Fruit fly (Drosophila melanogaster) whole organism, wandering third instar larva: ENCODE data around the gene Taf3.

Experiments used
- Abd-B ChIP-seq: fragments of >200 bp; optimal IDR thresholded peaks from 2 replicates; lab custom pipeline; 2017; ENCODE audit warnings: missing biosample characterization, missing genetic modification characterization
- CG32264 ChIP-seq: fragments of 200-800 bp; sonication (Bioruptor generic); optimal IDR thresholded peaks from 2 replicates; lab custom pipeline; 2016; ENCODE audit warnings: missing biosample characterization, missing genetic modification characterization
- CG9705 ChIP-seq: fragments of 200-800 bp; sonication (Bioruptor generic); optimal IDR thresholded peaks from 2 replicates; lab custom pipeline; 2018; ENCODE audit warnings: missing biosample characterization, mild to moderate bottlenecking, missing genetic modification characterization
- CrebA ChIP-seq: fragments of 200-800 bp; sonication (Bioruptor generic); optimal IDR thresholded peaks from 2 replicates; lab custom pipeline; 2016; ENCODE audit warnings: missing biosample characterization, mild to moderate bottlenecking, missing genetic modification characterization, borderline replicate concordance
- Dfd ChIP-seq: fragments of >200 bp; optimal IDR thresholded peaks from 2 replicates; lab custom pipeline; 2017; ENCODE audit warnings: missing biosample characterization, missing genetic modification characterization
- Dif ChIP-seq: fragments of 200-275, 200-300 bp; sonication (Bioruptor generic); optimal IDR thresholded peaks from 2 replicates; lab custom pipeline; 2018; ENCODE audit warnings: missing biosample characterization, missing genetic modification characterization; ENCODE audit not compliant: partially characterized antibody
- GATAd ChIP-seq: sonication (Bioruptor generic); optimal IDR thresholded peaks from 2 replicates; lab custom pipeline; 2016; ENCODE audit warnings: missing biosample characterization, missing genetic modification characterization
- HLH106 ChIP-seq: fragments of 200-800 bp; optimal IDR thresholded peaks from 3 replicates; lab custom pipeline; 2019; ENCODE audit warnings: missing biosample characterization, mild to moderate bottlenecking, missing genetic modification characterization, moderate library complexity
- Hnf4 ChIP-seq: fragments of 200-800 bp; sonication (Bioruptor generic); optimal IDR thresholded peaks from 2 replicates; lab custom pipeline; 2016; ENCODE audit warnings: missing biosample characterization, mild to moderate bottlenecking, missing genetic modification characterization
- Hr78 ChIP-seq: fragments of >200 bp; optimal IDR thresholded peaks from 2 replicates; lab custom pipeline; 2017; ENCODE audit warnings: missing biosample characterization, missing genetic modification characterization
- Hr83 ChIP-seq: fragments of 200-300 bp; sonication (Bioruptor generic); optimal IDR thresholded peaks from 2 replicates; lab custom pipeline; 2016; ENCODE audit warnings: missing biosample characterization, mild to moderate bottlenecking, missing genetic modification characterization, moderate library complexity; ENCODE audit not compliant: poor library complexity, severe bottlenecking
- Jra ChIP-seq: sonication (Bioruptor generic); optimal IDR thresholded peaks from 2 replicates; lab custom pipeline; 2016; ENCODE audit warnings: missing biosample characterization, missing genetic modification characterization
- Mio ChIP-seq: sonication (Bioruptor generic); optimal IDR thresholded peaks from 2 replicates; lab custom pipeline; 2016; ENCODE audit warnings: missing biosample characterization, missing genetic modification characterization
- Myc ChIP-seq: fragments of >200 bp; optimal IDR thresholded peaks from 2 replicates; lab custom pipeline; 2017
- N ChIP-seq: fragments of >200 bp; optimal IDR thresholded peaks from 2 replicates; lab custom pipeline; 2018; ENCODE audit warnings: missing biosample characterization, missing external identifiers, missing genetic modification characterization
- OdsH ChIP-seq: fragments of 200-800 bp; sonication (Bioruptor generic); optimal IDR thresholded peaks from 2 replicates; lab custom pipeline; 2016; ENCODE audit warnings: missing biosample characterization, mild to moderate bottlenecking, missing genetic modification characterization
- Rel ChIP-seq, 2 experiments: fragments of 200-800 bp; sonication (Bioruptor generic) in 1 of 2; optimal IDR thresholded peaks; 2 replicates in 1 of 2; 3 replicates in 1 of 2; lab custom pipeline; 2016 to 2019; ENCODE audit warnings: mild to moderate bottlenecking in 2 of 2, missing biosample characterization in 2 of 2, missing genetic modification characterization in 2 of 2, moderate library complexity in 1 of 2
- Sp1 ChIP-seq: fragments of 200-800 bp; sonication (Bioruptor generic); optimal IDR thresholded peaks from 3 replicates; lab custom pipeline; 2019; ENCODE audit warnings: missing biosample characterization, mild to moderate bottlenecking, missing genetic modification characterization, moderate library complexity
- Vsx2 ChIP-seq: fragments of 200-300, 225-300 bp; sonication (Bioruptor generic); optimal IDR thresholded peaks from 2 replicates; lab custom pipeline; 2018; ENCODE audit warnings: missing biosample characterization, missing genetic modification characterization; ENCODE audit not compliant: partially characterized antibody
- br ChIP-seq: fragments of 200-800 bp; sonication (Bioruptor generic); optimal IDR thresholded peaks from 2 replicates; lab custom pipeline; 2016; ENCODE audit warnings: missing biosample characterization, missing genetic modification characterization
- brk ChIP-seq: fragments of 200-800 bp; sonication (Bioruptor generic); optimal IDR thresholded peaks from 2 replicates; lab custom pipeline; 2016; ENCODE audit warnings: missing biosample characterization, mild to moderate bottlenecking, missing genetic modification characterization
- dl ChIP-seq, 2 experiments: fragments of 175-275, 200-275 bp in 1 of 2; fragments of 200-275 bp in 1 of 2; sonication (Bioruptor generic); optimal IDR thresholded peaks; lab custom pipeline; 2018; ENCODE audit warnings: mild to moderate bottlenecking in 2 of 2, missing biosample characterization in 2 of 2, missing genetic modification characterization in 2 of 2, moderate library complexity in 2 of 2; ENCODE audit not compliant: partially characterized antibody in 2 of 2, insufficient read depth in 1 of 2
- dmrt93B ChIP-seq: fragments of 200-800 bp; sonication (Bioruptor generic); optimal IDR thresholded peaks from 2 replicates; lab custom pipeline; 2018; ENCODE audit warnings: missing biosample characterization, mild to moderate bottlenecking, missing genetic modification characterization
- dsf ChIP-seq: sonication (Bioruptor generic); optimal IDR thresholded peaks from 2 replicates; lab custom pipeline; 2016; ENCODE audit warnings: missing biosample characterization, missing genetic modification characterization, borderline replicate concordance
- ey ChIP-seq: fragments of 200-800 bp; sonication (Bioruptor generic); optimal IDR thresholded peaks from 2 replicates; lab custom pipeline; 2016; ENCODE audit warnings: missing biosample characterization, missing genetic modification characterization
- foxo ChIP-seq, 2 experiments: fragments of 200-800 bp; sonication (Bioruptor generic); optimal IDR thresholded peaks; 2 replicates in 1 of 2; 3 replicates in 1 of 2; lab custom pipeline; 2016 to 2017; ENCODE audit warnings: missing biosample characterization in 2 of 2, missing genetic modification characterization in 2 of 2
- fru ChIP-seq: fragments of 200-800 bp; sonication (Bioruptor generic); optimal IDR thresholded peaks from 3 replicates; lab custom pipeline; 2016; ENCODE audit warnings: missing biosample characterization, mild to moderate bottlenecking, missing genetic modification characterization
- h ChIP-seq: fragments of 200-800 bp; sonication (Bioruptor generic); optimal IDR thresholded peaks from 3 replicates; lab custom pipeline; 2016; ENCODE audit warnings: missing biosample characterization, mild to moderate bottlenecking, missing genetic modification characterization
- jim ChIP-seq: fragments of 175-275, 200-325 bp; sonication (Bioruptor generic); optimal IDR thresholded peaks from 2 replicates; lab custom pipeline; 2016; ENCODE audit warnings: missing biosample characterization, mild to moderate bottlenecking, missing genetic modification characterization
- lola ChIP-seq: fragments of >200 bp; optimal IDR thresholded peaks from 2 replicates; lab custom pipeline; 2017; ENCODE audit warnings: missing biosample characterization, missing genetic modification characterization
- pan ChIP-seq: fragments of >200 bp; optimal IDR thresholded peaks from 2 replicates; lab custom pipeline; 2017
- psq ChIP-seq: fragments of 200-800 bp; sonication (Bioruptor generic); optimal IDR thresholded peaks from 3 replicates; lab custom pipeline; 2017; ENCODE audit warnings: missing biosample characterization, mild to moderate bottlenecking, missing genetic modification characterization, moderate library complexity
- rgr ChIP-seq: fragments of 200-800 bp; sonication (Bioruptor generic); optimal IDR thresholded peaks from 3 replicates; lab custom pipeline; 2016; ENCODE audit warnings: missing biosample characterization, mild to moderate bottlenecking, missing genetic modification characterization
- sage ChIP-seq: fragments of 200-800 bp; sonication (Bioruptor generic); optimal IDR thresholded peaks from 2 replicates; lab custom pipeline; 2016; ENCODE audit warnings: missing biosample characterization, mild to moderate bottlenecking, missing genetic modification characterization
- sv ChIP-seq: fragments of 200-800 bp; sonication (Bioruptor generic); optimal IDR thresholded peaks from 3 replicates; lab custom pipeline; 2016; ENCODE audit warnings: missing biosample characterization, missing genetic modification characterization
- tai ChIP-seq: sonication (Bioruptor generic); optimal IDR thresholded peaks from 2 replicates; lab custom pipeline; 2016; ENCODE audit warnings: missing biosample characterization, missing genetic modification characterization
- usp ChIP-seq: fragments of >200 bp; optimal IDR thresholded peaks from 2 replicates; lab custom pipeline; 2017; ENCODE audit warnings: missing biosample characterization, missing genetic modification characterization
- woc ChIP-seq: sonication (Bioruptor generic); optimal IDR thresholded peaks from 2 replicates; lab custom pipeline; 2016; ENCODE audit warnings: missing biosample characterization, mild to moderate bottlenecking, missing genetic modification characterization

The Taf3 gene

DNA sequence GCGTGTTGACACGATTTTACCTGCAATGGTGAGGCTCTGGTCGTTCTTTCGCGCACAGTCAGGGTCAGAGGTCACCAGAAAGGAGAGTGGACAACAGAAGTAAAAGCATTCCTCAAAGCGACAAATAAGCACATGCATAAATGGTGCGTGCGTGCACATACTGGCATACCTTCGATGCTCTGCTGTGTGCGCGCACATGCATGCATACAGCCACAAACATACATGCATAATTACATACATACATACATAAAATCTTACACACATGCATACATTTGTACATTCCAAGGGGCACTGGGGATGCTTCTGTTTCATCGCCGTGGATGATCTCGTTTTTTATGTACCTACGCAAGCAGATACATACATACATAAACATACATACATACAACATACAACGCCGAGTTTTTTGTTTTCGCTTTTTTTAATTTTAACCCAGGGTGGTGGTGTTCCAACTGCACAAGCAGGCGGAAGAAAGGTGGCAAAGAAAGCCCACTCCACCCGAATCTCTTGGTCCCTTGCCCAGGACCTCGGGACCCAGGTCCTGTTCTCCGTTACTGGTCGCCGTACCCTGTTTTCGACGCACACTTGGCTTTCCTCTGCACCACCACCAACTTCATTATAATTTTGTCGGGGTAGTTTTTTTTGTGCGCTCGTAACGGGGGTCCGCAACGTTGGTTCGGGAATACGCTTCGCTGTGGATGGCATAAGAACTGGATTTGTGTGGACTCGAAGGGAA is 22.4 kb upstream of the Taf3 start, which contains the start of gene Asator (continued):
- TF ChIP-seq woc: peak; percentile 79
- no peak for TF ChIP-seq jim (GFP tag; lab: Kevin White, UChicago)
- TF ChIP-seq Myc (lab: Kevin White, UChicago): no peak
- TF ChIP-seq Mio (GFP tag; lab: Kevin White, UChicago): no peak
- no peak for TF ChIP-seq Dif (GFP tag; lab: Kevin White, UChicago)
- peak; percentile 38 for TF ChIP-seq psq (GFP tag; lab: Kevin White, UChicago)
- TF ChIP-seq rgr (GFP tag; lab: Kevin White, UChicago): peak; percentile 65
- peak; percentile 12 for TF ChIP-seq CG32264
- peak; percentile 60 for TF ChIP-seq Sp1 (GFP tag; lab: Kevin White, UChicago)
- TF ChIP-seq br: peak; percentile 69
- TF ChIP-seq OdsH: peak; percentile 67

DNA sequence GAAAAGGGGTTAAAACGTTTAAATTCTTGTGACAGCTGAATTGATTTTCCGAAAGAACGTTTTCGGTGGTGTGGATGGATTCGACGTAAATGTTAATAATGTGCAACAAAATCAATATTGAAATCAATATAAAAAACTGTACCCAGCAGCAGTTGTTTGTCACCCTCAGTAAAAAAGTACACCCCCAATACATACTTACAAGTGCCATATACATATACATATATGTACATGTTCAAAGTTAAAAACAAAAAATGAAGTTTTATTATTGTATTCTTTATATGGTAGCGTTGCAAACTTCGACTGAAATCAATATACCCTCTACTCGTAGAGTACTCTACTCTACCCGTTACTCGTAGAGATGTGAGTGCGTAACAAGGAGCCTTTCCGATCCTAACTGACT is 20.9 kb upstream of the Taf3 start:
- TF ChIP-seq GATAd (GFP tag; lab: Kevin White, UChicago) (no peak), woc (no peak), Dif (GFP tag; lab: Kevin White, UChicago) (no peak), tai (GFP tag; lab: Kevin White, UChicago) (no peak), sv (GFP tag; lab: Kevin White, UChicago) (no peak), N (GFP tag; lab: Kevin White, UChicago) (no peak), CG9705 (GFP tag; lab: Kevin White, UChicago) (no peak), CG32264 (no peak), Hr78 (GFP tag; lab: Kevin White, UChicago) (no peak), dmrt93B (GFP tag; lab: Kevin White, UChicago) (no peak), Abd-B (GFP tag; lab: Kevin White, UChicago) (no peak), psq (GFP tag; lab: Kevin White, UChicago) (no peak)

DNA sequence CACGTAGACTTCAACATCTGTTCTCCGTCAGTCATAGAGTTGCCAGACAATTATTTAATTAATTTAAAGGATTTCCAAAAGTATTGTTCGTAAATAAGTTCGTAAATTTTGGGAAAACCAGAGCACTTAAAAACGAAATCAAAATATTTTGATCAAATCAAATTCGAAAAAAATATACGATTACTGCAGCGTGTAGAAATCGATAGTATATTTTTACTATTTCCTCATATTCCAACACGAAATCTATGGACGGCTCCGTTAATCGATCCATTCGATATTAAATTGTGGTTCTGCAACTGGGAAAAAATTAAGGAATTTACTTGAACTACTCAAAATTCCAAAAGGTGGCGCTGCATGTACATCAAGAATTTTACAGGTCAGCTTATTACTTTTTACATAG is 19.8 kb upstream of the Taf3 start:
- TF ChIP-seq N (GFP tag; lab: Kevin White, UChicago): no peak
- TF ChIP-seq sage (GFP tag; lab: Kevin White, UChicago): peak; percentile 5
- TF ChIP-seq Hr83 (GFP tag; lab: Kevin White, UChicago): no peak
- TF ChIP-seq CrebA (GFP tag; lab: Kevin White, UChicago): no peak
- no peak for TF ChIP-seq Dif (GFP tag; lab: Kevin White, UChicago)
- peak; percentile 12 for TF ChIP-seq CG32264
- peak; percentile 72 for TF ChIP-seq fru (GFP tag; lab: Kevin White, UChicago)
- peak; percentile 57 for TF ChIP-seq rgr (GFP tag; lab: Kevin White, UChicago)
- TF ChIP-seq tai (GFP tag; lab: Kevin White, UChicago): peak; percentile 62
- TF ChIP-seq foxo (GFP tag; optimal IDR thresholded peaks at IDR 0.05; lab: Kevin White, UChicago): peak in 1 of 2 experiments; percentile 59
- TF ChIP-seq Hr78 (GFP tag; lab: Kevin White, UChicago): no peak
- TF ChIP-seq Rel (GFP tag; optimal IDR thresholded peaks at IDR 0.05; lab: Kevin White, UChicago): no peak
- no peak for TF ChIP-seq Rel (tag; optimal IDR thresholded peaks at IDR 0.05; lab: Kevin White, UChicago)
- peak; percentile 28 for TF ChIP-seq ey (GFP tag; lab: Kevin White, UChicago)
- no peak for TF ChIP-seq sv (GFP tag; lab: Kevin White, UChicago)
- TF ChIP-seq dmrt93B (GFP tag; lab: Kevin White, UChicago): peak; percentile 4
- TF ChIP-seq pan (lab: Kevin White, UChicago): no peak
- peak; percentile 38 for TF ChIP-seq Hnf4 (GFP tag; lab: Kevin White, UChicago)
- TF ChIP-seq CG9705 (GFP tag; lab: Kevin White, UChicago): no peak
- TF ChIP-seq Dfd (GFP tag; lab: Kevin White, UChicago): no peak
- no peak for TF ChIP-seq jim (GFP tag; lab: Kevin White, UChicago)
- TF ChIP-seq Myc (lab: Kevin White, UChicago): peak; percentile 73
- peak; percentile 74 for TF ChIP-seq brk (GFP tag; lab: Kevin White, UChicago)
- no peak for TF ChIP-seq usp (GFP tag; lab: Kevin White, UChicago)
- TF ChIP-seq dl (GFP tag; optimal IDR thresholded peaks at IDR 0.05; lab: Kevin White, UChicago; ENCODE audit: insufficient read depth in 1 of 2, partially characterized antibody in 2 of 2): no peak
- peak; percentile 35 for TF ChIP-seq Sp1 (GFP tag; lab: Kevin White, UChicago)
- TF ChIP-seq Mio (GFP tag; lab: Kevin White, UChicago): no peak
- TF ChIP-seq HLH106: peak; percentile 36
- TF ChIP-seq Abd-B (GFP tag; lab: Kevin White, UChicago): no peak
- TF ChIP-seq Jra (GFP tag; lab: Kevin White, UChicago): no peak
- TF ChIP-seq h (GFP tag; lab: Kevin White, UChicago): peak; percentile 34
- TF ChIP-seq br: peak; percentile 6
- TF ChIP-seq dsf (GFP tag; lab: Kevin White, UChicago): peak; percentile 13
- TF ChIP-seq Vsx2 (GFP tag; lab: Kevin White, UChicago): no peak
- TF ChIP-seq OdsH: peak; percentile 10
- no peak for TF ChIP-seq psq (GFP tag; lab: Kevin White, UChicago)
- TF ChIP-seq woc: peak; percentile 34
- TF ChIP-seq GATAd (GFP tag; lab: Kevin White, UChicago): no peak
- no peak for TF ChIP-seq lola (GFP tag; lab: Kevin White, UChicago)
